Fruit fly (Drosophila melanogaster): ENCODE data around the gene xit.
A peak's percentile ranks its signal among the peaks of the same experiment; 100 is the strongest.

Gene xit

dm6 chrX:6856332-6856995, 35.6 kb downstream of the xit start (continued):
- TF ChIP-seq Pdp1 (GFP tag; optimal IDR thresholded peaks at IDR 0.05) = no peak
- peak; percentile 77 for TF ChIP-seq phol (tag; optimal IDR thresholded peaks at IDR 0.05)
- TF ChIP-seq MTF-1 (GFP tag; optimal IDR thresholded peaks at IDR 0.05; ENCODE audit: borderline replicate concordance) = no peak
- TF ChIP-seq kni (GFP tag; optimal IDR thresholded peaks at IDR 0.05) = no peak
- TF ChIP-seq CG6272 (GFP tag; IDR thresholded peaks at IDR 0.05) = no peak
- peak; percentile 61; the same call in 2 of the 3 replicates for TF ChIP-seq CG14050 (GFP tag; IDR thresholded peaks at IDR 0.05)
- TF ChIP-seq fd64A (GFP tag; optimal IDR thresholded peaks at IDR 0.05) = no peak
- no peak for TF ChIP-seq chif (GFP tag; optimal IDR thresholded peaks at IDR 0.05)
- peak in 1 of 2 experiments; percentile 78 for TF ChIP-seq bsh (GFP tag; optimal IDR thresholded peaks at IDR 0.05)
- TF ChIP-seq CG11398 (GFP tag; optimal IDR thresholded peaks at IDR 0.05) = no peak
- no peak for TF ChIP-seq fd102C (GFP tag; optimal IDR thresholded peaks at IDR 0.05)
- no peak for TF ChIP-seq Jarid2 (GFP tag; optimal IDR thresholded peaks at IDR 0.05)
- no peak for TF ChIP-seq CG2199 (GFP tag; IDR thresholded peaks at IDR 0.05)
- TF ChIP-seq grn (GFP tag; optimal IDR thresholded peaks at IDR 0.05) = no peak
- TF ChIP-seq gfzf (GFP tag; optimal IDR thresholded peaks at IDR 0.05) = no peak
- TF ChIP-seq nau (GFP tag; optimal IDR thresholded peaks at IDR 0.05) = peak; percentile 3
- TF ChIP-seq zen (tag; optimal IDR thresholded peaks at IDR 0.05) = peak; percentile 33
- TF ChIP-seq CG11093 (GFP tag; IDR thresholded peaks at IDR 0.05) = peak; percentile 60; the same call in 2 of the 3 replicates
- TF ChIP-seq CG11085 (GFP tag; IDR thresholded peaks at IDR 0.05) = peak; percentile 47; the same call in 1 of the 2 replicates
- TF ChIP-seq HLH4C (GFP tag; IDR thresholded peaks at IDR 0.05; ENCODE audit: partially characterized antibody) = no peak
- TF ChIP-seq CG10431 (GFP tag; optimal IDR thresholded peaks at IDR 0.05) = no peak
- TF ChIP-seq CG3281 (GFP tag; optimal IDR thresholded peaks at IDR 0.05) = peak; percentile 69
- TF ChIP-seq CG13287 (GFP tag; IDR thresholded peaks at IDR 0.05; ENCODE audit: partially characterized antibody) = no peak
- TF ChIP-seq sc (optimal IDR thresholded peaks at IDR 0.05) = no peak
- TF ChIP-seq sc (GFP tag; optimal IDR thresholded peaks at IDR 0.05) = no peak
- TF ChIP-seq vnd (GFP tag; IDR thresholded peaks at IDR 0.05; ENCODE audit: partially characterized antibody) = no peak
- TF ChIP-seq fd96Cb (tag; optimal IDR thresholded peaks at IDR 0.05) = peak; percentile 74
- TF ChIP-seq CG7745 (tag; optimal IDR thresholded peaks at IDR 0.05) = no peak
- no peak for TF ChIP-seq tna (GFP tag; IDR thresholded peaks at IDR 0.05; ENCODE audit: partially characterized antibody)
- TF ChIP-seq abd-A (tag; optimal IDR thresholded peaks at IDR 0.05) = no peak
- peak; percentile 61 for TF ChIP-seq fd3F (GFP tag; optimal IDR thresholded peaks at IDR 0.05)
- no peak for TF ChIP-seq CG3995 (GFP tag; optimal IDR thresholded peaks at IDR 0.05)
- TF ChIP-seq CG15073 (GFP tag; optimal IDR thresholded peaks at IDR 0.05) = no peak
- TF ChIP-seq Dip3 (GFP tag; optimal IDR thresholded peaks at IDR 0.05) = no peak
- peak; percentile 72 for TF ChIP-seq CG17328 (GFP tag; IDR thresholded peaks at IDR 0.05)
- TF ChIP-seq Dref (GFP tag; IDR thresholded peaks at IDR 0.05) = no peak
- peak; percentile 61; the same call in 1 of the 2 replicates for TF ChIP-seq ara (GFP tag; IDR thresholded peaks at IDR 0.05)
- peak; percentile 18 for TF ChIP-seq sd (tag; optimal IDR thresholded peaks at IDR 0.05)
- TF ChIP-seq CG15479 (GFP tag; optimal IDR thresholded peaks at IDR 0.05) = no peak
- TF ChIP-seq al (GFP tag; IDR thresholded peaks at IDR 0.05) = peak; percentile 70
- peak; percentile 11 for TF ChIP-seq twi (tag; optimal IDR thresholded peaks at IDR 0.05)
- TF ChIP-seq CG8388 (GFP tag; optimal IDR thresholded peaks at IDR 0.05) = peak; percentile 63
- TF ChIP-seq CG8290 (GFP tag; optimal IDR thresholded peaks at IDR 0.05) = no peak
- peak in 1 of 2 experiments; percentile 48 for TF ChIP-seq CG8290 (tag; optimal IDR thresholded peaks at IDR 0.05)
- 0 out of 3 replicates have a peak, but pooled peaks have one; percentile 54 for TF ChIP-seq gce (GFP tag; IDR thresholded peaks at IDR 0.05)
- no peak for TF ChIP-seq CG17186 (GFP tag; optimal IDR thresholded peaks at IDR 0.05)
- TF ChIP-seq lov (optimal IDR thresholded peaks at IDR 0.05) = no peak
- peak; percentile 62; the same call in 1 of the 3 replicates for TF ChIP-seq lov (GFP tag; IDR thresholded peaks at IDR 0.05)
- TF ChIP-seq emc (GFP tag; optimal IDR thresholded peaks at IDR 0.05) = no peak
